Worm (Caenorhabditis elegans) whole organism, mixed stage, embryonic: ENCODE data around the gene math-33.

Experiments used
- ces-1 ChIP-seq: fragments of 150-350 bp; optimal IDR thresholded peaks from 2 replicates; lab custom pipeline; 2014; ENCODE audit warnings: missing biosample characterization, missing genetic modification reagents, missing genetic modification characterization
- nhr-28 ChIP-seq: fragments of 150-350 bp; optimal IDR thresholded peaks from 2 replicates; lab custom pipeline; 2014; ENCODE audit warnings: missing biosample characterization, missing genetic modification characterization
- pha-4 ChIP-seq: fragments of 150-350 bp; optimal IDR thresholded peaks from 2 replicates; lab custom pipeline; 2018; ENCODE audit warnings: missing biosample characterization, missing genetic modification reagents, missing genetic modification characterization
- unc-62 ChIP-seq: fragments of 150-350 bp; optimal IDR thresholded peaks from 2 replicates; lab custom pipeline; 2014; ENCODE audit warnings: missing biosample characterization, missing genetic modification reagents, missing genetic modification characterization

ce11 chrV:11065513-11065912 lies 48.2 kb upstream of the math-33 start, which contains the start of gene nlp-80:
- TF ChIP-seq ces-1 (GFP tag; lab: Kevin White, UChicago) (no peak), nhr-28 (tag; lab: Kevin White, UChicago) (no peak), pha-4 (no peak), unc-62 (GFP tag; lab: Kevin White, UChicago) (no peak)
